Fruit fly (Drosophila melanogaster) Kc167 (cell line): ENCODE measurements around the gene PCNA2.

ENCODE experiments used
- Myc ChIP-seq: fragments of >200 bp; optimal IDR thresholded peaks from 2 replicates; lab custom pipeline; 2017; ENCODE audit warnings: missing external identifiers
- Sin3A ChIP-seq: fragments of >200 bp; optimal IDR thresholded peaks from 2 replicates; lab custom pipeline; 2018; ENCODE audit warnings: missing external identifiers
- h ChIP-seq: fragments of >200 bp; optimal IDR thresholded peaks from 3 replicates; lab custom pipeline; 2018; ENCODE audit warnings: missing external identifiers
- psq ChIP-seq: fragments of >200 bp; optimal IDR thresholded peaks from 2 replicates; lab custom pipeline; 2017; ENCODE audit warnings: missing external identifiers
- ttk ChIP-seq: sonication (Bioruptor generic); optimal IDR thresholded peaks from 2 replicates; lab custom pipeline; 2017; ENCODE audit warnings: missing external identifiers

DNA sequence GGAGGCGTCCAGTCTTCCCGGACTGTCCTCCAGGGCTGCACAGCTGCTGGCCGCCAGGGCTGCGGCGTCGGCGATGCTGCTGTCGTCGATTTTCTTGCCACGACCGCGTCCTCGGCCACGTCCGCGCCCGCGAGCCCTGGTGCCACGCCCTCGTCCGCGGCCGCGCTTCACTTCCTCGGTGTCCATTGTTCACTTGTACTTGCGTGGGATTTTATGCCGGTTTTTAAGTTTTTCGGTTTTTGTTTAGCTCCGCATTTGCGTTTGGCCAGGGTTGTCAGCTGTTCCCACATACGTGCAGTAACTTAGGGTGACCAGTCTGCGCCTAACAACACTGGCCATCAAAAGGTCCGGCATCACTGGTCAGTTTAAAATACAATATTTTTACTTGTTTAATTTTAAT lies 1.6 kb downstream of the PCNA2 start, which contains the start of gene Hakai:
- TF ChIP-seq Sin3A (no peak), psq (lab: Kevin White, UChicago) (no peak), h (lab: Kevin White, UChicago) (no peak), Myc (lab: Kevin White, UChicago) (no peak), ttk (lab: Kevin White, UChicago) (no peak)
